Fruit fly (Drosophila melanogaster) whole organism, embryonic: ENCODE data around the gene CG13124.

Experiments
- Aef1 ChIP-seq: fragments of 200-800 bp; sonication (Bioruptor generic); IDR thresholded peaks from 3 replicates; pipeline ENCODE4 v1.3.6; 2022; ENCODE audit warnings: missing biosample characterization, missing genetic modification characterization
- B-H2 ChIP-seq: fragments of 200-800 bp; sonication (Bioruptor generic); optimal IDR thresholded peaks from 2 replicates; lab custom pipeline; 2018; ENCODE audit warnings: missing biosample characterization, mild to moderate bottlenecking, missing genetic modification characterization
- CG10543 ChIP-seq: fragments of 200-800 bp; sonication (Bioruptor generic); optimal IDR thresholded peaks from 3 replicates; lab custom pipeline; 2017; ENCODE audit warnings: missing biosample characterization, mild to moderate bottlenecking, missing genetic modification characterization, moderate library complexity
- CG10565 ChIP-seq: fragments of 200-800 bp; sonication (Bioruptor generic); optimal IDR thresholded peaks from 3 replicates; lab custom pipeline; 2016; ENCODE audit warnings: missing biosample characterization, mild to moderate bottlenecking, missing genetic modification characterization
- CG11247 ChIP-seq: fragments of 200-800 bp; sonication (Bioruptor generic); IDR thresholded peaks from 2 replicates; pipeline ENCODE4 v1.3.6; 2022; ENCODE audit warnings: missing biosample characterization, missing genetic modification characterization
- CG13424 ChIP-seq: fragments of 200-800 bp; sonication (Bioruptor generic); optimal IDR thresholded peaks from 2 replicates; lab custom pipeline; 2019; ENCODE audit warnings: missing biosample characterization, mild to moderate bottlenecking, missing genetic modification characterization, moderate library complexity
- CG13624 ChIP-seq: fragments of 200-800 bp; sonication (Bioruptor generic); optimal IDR thresholded peaks from 2 replicates; lab custom pipeline; 2016; ENCODE audit warnings: missing biosample characterization, missing genetic modification characterization
- CG14014 ChIP-seq: fragments of 200-800 bp; sonication (Bioruptor generic); IDR thresholded peaks from 2 replicates; pipeline ENCODE4 v1.3.6; 2022; ENCODE audit warnings: missing biosample characterization, missing genetic modification characterization
- CG1603 ChIP-seq: fragments of 200-800 bp; sonication (Bioruptor generic); optimal IDR thresholded peaks from 2 replicates; lab custom pipeline; 2019; ENCODE audit warnings: missing biosample characterization, mild to moderate bottlenecking, missing genetic modification characterization, moderate library complexity
- CG1792 ChIP-seq: fragments of 200-800 bp; sonication (Bioruptor generic); optimal IDR thresholded peaks from 2 replicates; lab custom pipeline; 2016; ENCODE audit warnings: missing biosample characterization, missing genetic modification characterization
- CG2120 ChIP-seq: fragments of 200-800 bp; sonication (Bioruptor generic); optimal IDR thresholded peaks from 3 replicates; lab custom pipeline; 2016; ENCODE audit warnings: missing biosample characterization, missing genetic modification characterization
- CG30403 ChIP-seq: fragments of 200-800 bp; sonication (Bioruptor generic); optimal IDR thresholded peaks from 3 replicates; lab custom pipeline; 2016; ENCODE audit warnings: missing biosample characterization, missing genetic modification characterization
- CG33213 ChIP-seq: fragments of 200-800 bp; sonication (Bioruptor generic); optimal IDR thresholded peaks from 3 replicates; lab custom pipeline; 2016; ENCODE audit warnings: missing biosample characterization, missing genetic modification characterization
- CG34224 ChIP-seq: fragments of 200-800 bp; sonication (Bioruptor generic); IDR thresholded peaks from 3 replicates; pipeline ENCODE4 v1.3.6; 2022; ENCODE audit warnings: missing biosample characterization, missing genetic modification characterization; ENCODE audit not compliant: partially characterized antibody
- CG34422 ChIP-seq: fragments of 200-800 bp; sonication (Bioruptor generic); IDR thresholded peaks from 3 replicates; pipeline ENCODE4 v1.3.6; 2022; ENCODE audit warnings: missing biosample characterization, missing genetic modification characterization
- CG43689 ChIP-seq: fragments of 200-800 bp; sonication (Bioruptor generic); IDR thresholded peaks from 2 replicates; pipeline ENCODE4 v1.3.6; 2022; ENCODE audit warnings: missing biosample characterization, missing genetic modification characterization
- CG4707 ChIP-seq: fragments of 200-800 bp; sonication (Bioruptor generic); optimal IDR thresholded peaks from 2 replicates; lab custom pipeline; 2018; ENCODE audit warnings: missing biosample characterization, mild to moderate bottlenecking, missing genetic modification characterization, moderate library complexity
- CG5245 ChIP-seq: fragments of 200-800 bp; sonication (Bioruptor generic); optimal IDR thresholded peaks from 3 replicates; lab custom pipeline; 2016; ENCODE audit warnings: missing biosample characterization, missing genetic modification characterization
- CG7928 ChIP-seq: fragments of 200-800 bp; sonication (Bioruptor generic); optimal IDR thresholded peaks from 2 replicates; lab custom pipeline; 2017; ENCODE audit warnings: missing biosample characterization, mild to moderate bottlenecking, missing genetic modification characterization
- CG9727 ChIP-seq: fragments of 200-800 bp; sonication (Bioruptor generic); optimal IDR thresholded peaks from 3 replicates; lab custom pipeline; 2017; ENCODE audit warnings: missing biosample characterization, mild to moderate bottlenecking, missing genetic modification characterization
- CG9797 ChIP-seq: fragments of 200-800 bp; sonication (Bioruptor generic); optimal IDR thresholded peaks from 3 replicates; lab custom pipeline; 2018; ENCODE audit warnings: missing biosample characterization, mild to moderate bottlenecking, missing genetic modification characterization
- CG9876 ChIP-seq: fragments of 200-800 bp; sonication (Bioruptor generic); optimal IDR thresholded peaks from 2 replicates; lab custom pipeline; 2016; ENCODE audit warnings: missing biosample characterization, missing genetic modification characterization
- CG9932 ChIP-seq: fragments of 200-800 bp; sonication (Bioruptor generic); IDR thresholded peaks from 2 replicates; pipeline ENCODE4 v1.3.6; 2022; ENCODE audit warnings: missing biosample characterization, missing genetic modification characterization
- Chrac-16 ChIP-seq: fragments of 200-800 bp; sonication (Bioruptor generic); optimal IDR thresholded peaks from 3 replicates; lab custom pipeline; 2016; ENCODE audit warnings: missing biosample characterization, missing genetic modification characterization
- Dbx ChIP-seq: fragments of 200-800 bp; sonication (Bioruptor generic); IDR thresholded peaks from 3 replicates; pipeline ENCODE4 v1.3.6; 2022; ENCODE audit warnings: missing biosample characterization, missing genetic modification characterization
- Gsc ChIP-seq: fragments of 200-800 bp; sonication (Bioruptor generic); IDR thresholded peaks from 2 replicates; pipeline ENCODE4 v1.3.6; 2022; ENCODE audit warnings: missing biosample characterization, missing genetic modification characterization
- Hsf ChIP-seq: fragments of 200-800 bp; sonication (Bioruptor generic); optimal IDR thresholded peaks from 3 replicates; lab custom pipeline; 2016; ENCODE audit warnings: missing biosample characterization, missing genetic modification characterization
- MTF-1 ChIP-seq: fragments of 200-800 bp; sonication (Bioruptor generic); optimal IDR thresholded peaks from 2 replicates; lab custom pipeline; 2018; ENCODE audit warnings: missing biosample characterization, mild to moderate bottlenecking, missing genetic modification characterization, borderline replicate concordance
- NFAT ChIP-seq: fragments of 200-800 bp; sonication (Bioruptor generic); IDR thresholded peaks from 2 replicates; pipeline ENCODE4 v1.3.6; 2022; ENCODE audit warnings: missing biosample characterization, missing genetic modification characterization
- Ptx1 ChIP-seq: fragments of 200-800 bp; sonication (Bioruptor generic); IDR thresholded peaks from 2 replicates; pipeline ENCODE4 v1.3.6; 2022; ENCODE audit warnings: missing biosample characterization, missing genetic modification characterization
- Rfx ChIP-seq: fragments of 200-800 bp; sonication (Bioruptor generic); IDR thresholded peaks from 2 replicates; pipeline ENCODE4 v1.3.6; 2022; ENCODE audit warnings: missing biosample characterization, missing genetic modification characterization
- Rx ChIP-seq: fragments of 200-800 bp; sonication (Bioruptor generic); IDR thresholded peaks from 2 replicates; pipeline ENCODE4 v1.3.6; 2022; ENCODE audit warnings: missing biosample characterization, missing genetic modification characterization
- Sry-β ChIP-seq: fragments of 200-800 bp; sonication (Bioruptor generic); optimal IDR thresholded peaks from 2 replicates; lab custom pipeline; 2018; ENCODE audit warnings: missing biosample characterization, mild to moderate bottlenecking, missing genetic modification characterization, moderate library complexity
- TFAM ChIP-seq: fragments of 200-800 bp; sonication (Bioruptor generic); optimal IDR thresholded peaks from 2 replicates; lab custom pipeline; 2017; ENCODE audit warnings: missing biosample characterization, missing genetic modification characterization, inconsistent platforms
- amos ChIP-seq: fragments of 200-800 bp; sonication (Bioruptor generic); IDR thresholded peaks from 2 replicates; pipeline ENCODE4 v1.3.6; 2022; ENCODE audit warnings: missing biosample characterization, missing genetic modification characterization; ENCODE audit not compliant: partially characterized antibody
- dan ChIP-seq: fragments of 200-800 bp; sonication (Bioruptor generic); IDR thresholded peaks from 2 replicates; pipeline ENCODE4 v1.3.6; 2022; ENCODE audit warnings: missing biosample characterization, missing genetic modification characterization
- disco-r ChIP-seq: fragments of 200-800 bp; sonication (Bioruptor generic); optimal IDR thresholded peaks from 2 replicates; lab custom pipeline; 2016; ENCODE audit warnings: missing biosample characterization, missing genetic modification characterization
- dpn ChIP-seq, 2 experiments: fragments of 200-800 bp; sonication (Bioruptor generic); optimal IDR thresholded peaks; 3 replicates each; lab custom pipeline; 2016; ENCODE audit warnings: missing biosample characterization in 2 of 2, missing genetic modification characterization in 2 of 2
- esg ChIP-seq: fragments of 200-800 bp; sonication (Bioruptor generic); conservative IDR thresholded peaks from 2 replicates; pipeline ENCODE4 v1.3.6; 2022; ENCODE audit warnings: missing biosample characterization, missing genetic modification characterization
- gce ChIP-seq: fragments of 200-800 bp; sonication (Bioruptor generic); IDR thresholded peaks from 3 replicates; pipeline ENCODE4 v1.3.6; 2022; ENCODE audit warnings: missing biosample characterization, missing genetic modification characterization
- gcm2 ChIP-seq: fragments of 200-800 bp; sonication (Bioruptor generic); optimal IDR thresholded peaks from 2 replicates; lab custom pipeline; 2016; ENCODE audit warnings: missing biosample characterization, missing genetic modification characterization
- hbn ChIP-seq: fragments of 200-800 bp; sonication (Bioruptor generic); IDR thresholded peaks from 2 replicates; pipeline ENCODE4 v1.3.6; 2022; ENCODE audit warnings: missing biosample characterization, missing genetic modification characterization; ENCODE audit not compliant: partially characterized antibody
- lbe ChIP-seq: fragments of 200-800 bp; sonication (Bioruptor generic); optimal IDR thresholded peaks from 2 replicates; lab custom pipeline; 2016; ENCODE audit warnings: missing biosample characterization, mild to moderate bottlenecking, missing genetic modification characterization
- maf-S ChIP-seq: fragments of 200-800 bp; sonication (Bioruptor generic); optimal IDR thresholded peaks from 2 replicates; lab custom pipeline; 2016; ENCODE audit warnings: missing biosample characterization, missing genetic modification characterization
- mirr ChIP-seq: fragments of 200-800 bp; sonication (Bioruptor generic); optimal IDR thresholded peaks from 3 replicates; lab custom pipeline; 2018; ENCODE audit warnings: missing biosample characterization, mild to moderate bottlenecking, missing genetic modification characterization
- pho ChIP-seq: fragments of 200-800 bp; sonication (Bioruptor generic); optimal IDR thresholded peaks from 2 replicates; lab custom pipeline; 2016; ENCODE audit warnings: missing biosample characterization, missing genetic modification characterization
- tin ChIP-seq: fragments of 200-800 bp; sonication (Bioruptor generic); optimal IDR thresholded peaks from 3 replicates; lab custom pipeline; 2016; ENCODE audit warnings: missing biosample characterization, missing genetic modification characterization
- toy ChIP-seq: fragments of 200-800 bp; sonication (Bioruptor generic); IDR thresholded peaks from 2 replicates; pipeline ENCODE4 v1.3.6; 2022; ENCODE audit warnings: missing biosample characterization, missing genetic modification characterization
- tx ChIP-seq: fragments of 200-800 bp; sonication (Bioruptor generic); optimal IDR thresholded peaks from 2 replicates; lab custom pipeline; 2016; ENCODE audit warnings: missing biosample characterization, missing genetic modification characterization
- zen ChIP-seq: fragments of 200-800 bp; sonication (Bioruptor generic); optimal IDR thresholded peaks from 3 replicates; lab custom pipeline; 2018; ENCODE audit warnings: missing biosample characterization, mild to moderate bottlenecking, missing genetic modification characterization, moderate library complexity

The CG13124 gene

DNA sequence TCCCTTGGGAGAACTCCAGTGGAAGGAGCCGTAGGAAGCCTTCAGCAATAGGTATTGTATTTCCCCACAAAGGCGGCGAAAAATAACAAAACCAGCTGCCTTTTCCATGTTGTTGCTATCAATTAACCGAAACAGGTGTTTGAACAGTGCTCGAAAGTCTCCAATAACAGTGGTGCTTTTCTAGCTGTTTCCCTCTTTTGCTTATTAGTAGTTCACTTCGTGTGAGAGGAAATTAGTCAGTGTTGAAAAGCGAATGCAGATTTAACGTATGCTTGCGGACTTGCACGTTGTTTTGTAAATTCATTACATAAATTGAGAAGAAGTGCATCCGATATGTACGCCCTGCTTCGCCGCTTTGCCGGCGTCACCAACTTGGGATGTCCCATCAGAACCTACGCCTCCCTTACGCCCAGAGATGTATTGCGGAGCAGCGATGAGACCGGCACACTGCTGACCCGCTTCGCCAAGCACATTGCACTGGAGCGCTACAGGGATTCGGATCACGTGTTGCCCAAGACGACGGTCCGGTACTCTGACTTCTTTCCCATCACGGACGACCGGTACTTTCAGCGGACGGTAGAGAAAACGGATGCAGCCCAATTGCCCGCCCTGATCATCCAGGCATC lies 30.3 kb upstream of the CG13124 start, which contains the start of the genes Datp and CG4619 (continued):
- peak; percentile 17 for TF ChIP-seq CG5245 (GFP tag; lab: Kevin White, UChicago)
- TF ChIP-seq CG13624 (GFP tag; lab: Kevin White, UChicago), result peak; percentile 32
- peak; percentile 20 for TF ChIP-seq disco-r
- TF ChIP-seq CG7928 (GFP tag; lab: Kevin White, UChicago), result no peak
- peak; percentile 3 for TF ChIP-seq CG13424
- TF ChIP-seq hbn (GFP tag; lab: Robert Waterston, UW), result no peak
- TF ChIP-seq CG14014 (GFP tag; lab: Robert Waterston, UW), result 0 out of 2 replicates have a peak, but pooled peaks have one; percentile 13
- peak; percentile 43; the same call in 1 of the 3 replicates for TF ChIP-seq CG34224
- no peak for TF ChIP-seq esg (GFP tag; lab: Robert Waterston, UW)
- TF ChIP-seq CG9797 (GFP tag; lab: Kevin White, UChicago), result peak; percentile 8
- peak; percentile 93 for TF ChIP-seq Sry-β
- TF ChIP-seq maf-S (GFP tag; lab: Kevin White, UChicago), result peak; percentile 25
- peak; percentile 62; the same call in 2 of the 3 replicates for TF ChIP-seq Dbx
- peak; percentile 48 for TF ChIP-seq CG9876
- no peak for TF ChIP-seq gce (GFP tag; lab: Robert Waterston, UW)
- no peak for TF ChIP-seq MTF-1 (GFP tag; lab: Kevin White, UChicago)
- TF ChIP-seq CG1603 (tag; lab: Kevin White, UChicago), result peak; percentile 74
- no peak for TF ChIP-seq Rx (GFP tag; lab: Robert Waterston, UW)
- peak; percentile 47; the same call in 1 of the 2 replicates for TF ChIP-seq Ptx1 (GFP tag; lab: Robert Waterston, UW)
- peak; percentile 29 for TF ChIP-seq CG10543 (GFP tag; lab: Kevin White, UChicago)
- no peak for TF ChIP-seq Gsc
- TF ChIP-seq CG30403 (GFP tag; lab: Kevin White, UChicago), result no peak
- peak; percentile 85 for TF ChIP-seq CG9932
- TF ChIP-seq mirr (GFP tag; lab: Kevin White, UChicago), result peak; percentile 53
- TF ChIP-seq tin (GFP tag; lab: Kevin White, UChicago), result peak; percentile 31
- peak; percentile 1 for TF ChIP-seq Chrac-16 (GFP tag; lab: Kevin White, UChicago)
- peak; percentile 19; the same call in 1 of the 2 replicates for TF ChIP-seq amos
- no peak for TF ChIP-seq TFAM (GFP tag; lab: Kevin White, UChicago)
- peak; percentile 81 for TF ChIP-seq Rfx (GFP tag; lab: Robert Waterston, UW)
- TF ChIP-seq CG9727 (GFP tag; lab: Kevin White, UChicago), result no peak
- peak; percentile 38 for TF ChIP-seq pho
- peak; percentile 81 for TF ChIP-seq B-H2 (GFP tag; lab: Kevin White, UChicago)
- TF ChIP-seq CG33213 (GFP tag; lab: Kevin White, UChicago), result peak; percentile 64
- peak; percentile 21; the same call in 1 of the 2 replicates for TF ChIP-seq CG11247 (GFP tag; lab: Robert Waterston, UW)
- no peak for TF ChIP-seq CG1792 (GFP tag; lab: Kevin White, UChicago)
- peak; percentile 59; the same call in 2 of the 3 replicates for TF ChIP-seq Aef1 (GFP tag; lab: Robert Waterston, UW)
- TF ChIP-seq CG43689 (GFP tag; lab: Robert Waterston, UW), result no peak
- TF ChIP-seq NFAT (GFP tag; lab: Robert Waterston, UW), result peak; percentile 76
- TF ChIP-seq gcm2 (GFP tag; lab: Kevin White, UChicago), result no peak
- TF ChIP-seq CG10565 (GFP tag; lab: Kevin White, UChicago), result no peak
- TF ChIP-seq zen, result peak; percentile 67
- peak; percentile 63 to 66 for TF ChIP-seq dpn (GFP tag; optimal IDR thresholded peaks at IDR 0.05; lab: Kevin White, UChicago)
- peak; percentile 23 for TF ChIP-seq Hsf (GFP tag; lab: Kevin White, UChicago)
- no peak for TF ChIP-seq toy (GFP tag; lab: Robert Waterston, UW)
- no peak for TF ChIP-seq dan (GFP tag; lab: Robert Waterston, UW)
- TF ChIP-seq CG34422 (GFP tag; lab: Robert Waterston, UW), result peak; percentile 85; the same call in 2 of the 3 replicates
- no peak for TF ChIP-seq CG4707 (GFP tag; lab: Kevin White, UChicago)
- TF ChIP-seq lbe (GFP tag; lab: Kevin White, UChicago), result peak; percentile 21
- TF ChIP-seq tx (GFP tag; lab: Kevin White, UChicago), result peak; percentile 26
- TF ChIP-seq CG2120, result peak; percentile 75
